Worm (Caenorhabditis elegans): ENCODE measurements around the gene mrpl-28.

mrpl-28 gene

DNA sequence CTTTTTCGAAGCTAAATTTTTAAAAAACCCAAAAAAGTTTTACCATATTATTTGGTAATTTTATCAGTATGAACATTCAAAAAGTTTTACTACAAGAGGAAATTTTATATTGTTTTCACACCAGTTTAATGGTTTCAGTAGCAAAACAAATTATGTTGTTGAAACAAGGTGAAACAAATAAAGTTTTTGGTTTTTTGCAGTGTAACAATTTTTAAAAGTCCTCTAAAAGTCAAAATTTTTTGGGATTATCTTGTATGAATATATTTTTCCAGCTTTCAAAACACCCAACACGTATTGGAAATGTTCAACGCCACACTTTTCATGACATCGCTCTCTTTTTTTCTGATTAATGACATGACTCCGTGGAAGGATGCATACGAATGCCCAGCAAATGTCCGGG is 38.9 kb downstream of the mrpl-28 start, which contains the start of gene srt-54:
TSS of gene srt-54 (plus strand) at position 301 of the 400 bp plus-strand sequence.
- no peak for TF ChIP-seq ztf-23 (GFP tag; IDR thresholded peaks at IDR 0.05)
- no peak for TF ChIP-seq ztf-29 (GFP tag; IDR thresholded peaks at IDR 0.05)
- TF ChIP-seq med-1 (GFP tag; optimal IDR thresholded peaks at IDR 0.05; ENCODE audit: insufficient read depth): no peak
- TF ChIP-seq klf-2 (GFP tag; conservative IDR thresholded peaks at IDR 0.05): no peak
- no peak for TF ChIP-seq tab-1 (GFP tag; IDR thresholded peaks at IDR 0.05)

DNA sequence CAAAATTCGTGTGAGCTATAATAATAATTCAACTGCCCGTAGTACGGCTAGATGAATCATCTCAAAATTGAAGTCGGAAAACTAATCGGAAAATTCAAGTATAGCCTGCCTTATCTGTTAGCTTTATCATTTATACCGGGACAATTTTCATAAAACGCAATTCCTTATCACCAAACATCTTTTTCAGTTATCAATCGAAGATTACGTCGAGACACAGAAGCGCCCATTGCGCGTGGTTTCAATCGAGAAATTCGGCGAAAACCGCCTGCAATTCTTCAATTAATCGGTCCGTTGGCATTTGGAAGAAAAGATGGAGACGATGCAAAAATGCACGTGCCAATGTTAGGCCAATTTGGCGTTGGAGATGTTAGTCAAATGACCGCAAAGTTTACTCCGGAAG is 43.6 kb downstream of the mrpl-28 start:
- TF ChIP-seq flt-1 (GFP tag; IDR thresholded peaks at IDR 0.05) (no peak), cog-1 (tag; optimal IDR thresholded peaks at IDR 0.05) (no peak), ref-1 (GFP tag; conservative IDR thresholded peaks at IDR 0.05) (no peak), klf-2 (GFP tag; conservative IDR thresholded peaks at IDR 0.05) (no peak), ztf-29 (GFP tag; IDR thresholded peaks at IDR 0.05) (no peak), T22C8.4 (GFP tag; IDR thresholded peaks at IDR 0.05) (no peak), tab-1 (GFP tag; IDR thresholded peaks at IDR 0.05) (no peak), med-1 (GFP tag; optimal IDR thresholded peaks at IDR 0.05; ENCODE audit: insufficient read depth) (no peak), ztf-23 (GFP tag; IDR thresholded peaks at IDR 0.05) (no peak)

DNA sequence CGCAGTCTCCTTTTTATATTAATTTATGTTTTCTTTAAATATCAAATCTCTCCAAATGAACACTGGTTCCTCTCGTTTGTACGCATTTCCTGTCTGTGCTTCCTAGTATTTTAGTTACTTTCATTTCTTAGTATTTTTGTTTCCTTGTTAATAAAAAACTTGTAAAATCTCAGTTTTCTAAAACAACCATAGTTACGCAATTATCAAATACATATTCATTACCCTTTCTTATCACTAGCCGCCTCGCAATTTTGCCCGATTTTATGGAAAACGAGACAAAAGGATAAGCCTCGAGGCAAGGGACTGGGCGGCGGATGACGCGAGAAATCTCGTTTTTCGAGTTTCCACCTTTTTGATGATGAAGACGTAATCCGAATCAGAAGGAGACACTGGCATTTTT is 44.5 kb downstream of the mrpl-28 start, which contains the start of gene C50D2.1:
TSS of gene C50D2.1 (plus strand) at position 301 of the 400 bp plus-strand sequence.
- no peak for TF ChIP-seq cog-1 (tag; optimal IDR thresholded peaks at IDR 0.05)
- no peak for TF ChIP-seq med-1 (GFP tag; optimal IDR thresholded peaks at IDR 0.05; ENCODE audit: insufficient read depth)
- no peak for TF ChIP-seq ztf-23 (GFP tag; IDR thresholded peaks at IDR 0.05)
- TF ChIP-seq ztf-29 (GFP tag; IDR thresholded peaks at IDR 0.05): no peak
- TF ChIP-seq T22C8.4 (GFP tag; IDR thresholded peaks at IDR 0.05): no peak
- TF ChIP-seq ref-1 (GFP tag; conservative IDR thresholded peaks at IDR 0.05): no peak
- no peak for TF ChIP-seq flt-1 (GFP tag; IDR thresholded peaks at IDR 0.05)
- no peak for TF ChIP-seq tab-1 (GFP tag; IDR thresholded peaks at IDR 0.05)
- no peak for TF ChIP-seq klf-2 (GFP tag; conservative IDR thresholded peaks at IDR 0.05)

DNA sequence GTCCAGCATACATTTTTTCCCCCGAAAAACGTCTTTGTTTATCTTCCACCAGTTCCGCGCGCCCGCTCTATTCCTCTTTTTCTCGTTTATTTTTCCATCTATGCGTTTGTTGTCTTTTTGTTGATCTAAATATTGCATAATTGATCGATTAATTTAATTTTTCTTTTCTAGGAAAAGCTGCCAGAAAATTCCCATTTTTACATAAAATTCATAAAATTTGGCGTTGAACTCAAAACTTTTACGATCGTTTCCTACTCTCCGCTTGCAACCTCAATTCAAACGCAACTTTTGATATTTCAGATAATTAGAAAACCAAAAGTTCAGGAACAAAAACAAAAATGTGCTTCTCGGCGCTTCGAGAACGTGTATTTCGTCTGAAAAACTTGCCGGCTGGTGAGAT is 46.9 kb downstream of the mrpl-28 start, which contains the start of gene C50D2.2:
TSS of gene C50D2.2 (plus strand) at position 301 of the 400 bp plus-strand sequence.
- no peak for TF ChIP-seq ref-1 (GFP tag; conservative IDR thresholded peaks at IDR 0.05)
- TF ChIP-seq flt-1 (GFP tag; IDR thresholded peaks at IDR 0.05): no peak
- TF ChIP-seq ztf-29 (GFP tag; IDR thresholded peaks at IDR 0.05): no peak
- no peak for TF ChIP-seq tab-1 (GFP tag; IDR thresholded peaks at IDR 0.05)
- TF ChIP-seq klf-2 (GFP tag; conservative IDR thresholded peaks at IDR 0.05): no peak
- no peak for TF ChIP-seq med-1 (GFP tag; optimal IDR thresholded peaks at IDR 0.05; ENCODE audit: insufficient read depth)
- TF ChIP-seq T22C8.4 (GFP tag; IDR thresholded peaks at IDR 0.05): no peak
- TF ChIP-seq ztf-23 (GFP tag; IDR thresholded peaks at IDR 0.05): no peak
- TF ChIP-seq cog-1 (tag; optimal IDR thresholded peaks at IDR 0.05): no peak

DNA sequence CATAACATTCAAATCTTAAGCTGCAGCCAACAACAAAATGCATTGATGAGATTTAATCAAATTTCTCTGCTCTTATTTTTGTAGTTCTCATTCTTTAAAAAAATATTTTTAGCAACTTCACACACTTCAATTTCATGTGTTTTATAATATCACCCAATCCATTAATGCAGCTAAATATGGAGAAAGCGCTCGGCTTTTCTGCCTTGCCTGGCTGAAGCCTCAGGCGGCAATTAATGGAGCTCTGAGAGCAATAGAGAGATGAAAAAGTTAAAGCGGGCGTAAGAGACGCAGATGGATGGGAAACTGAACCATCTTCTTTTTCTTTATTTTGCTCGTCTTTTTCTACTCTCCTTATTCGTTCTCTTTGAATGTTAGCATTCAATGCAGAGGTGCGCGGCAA is 48.1 kb downstream of the mrpl-28 start:
- TF ChIP-seq ref-1 (GFP tag; conservative IDR thresholded peaks at IDR 0.05) (no peak), flt-1 (GFP tag; IDR thresholded peaks at IDR 0.05) (no peak), ztf-23 (GFP tag; IDR thresholded peaks at IDR 0.05) (no peak), cog-1 (tag; optimal IDR thresholded peaks at IDR 0.05) (no peak), tab-1 (GFP tag; IDR thresholded peaks at IDR 0.05) (no peak), ztf-29 (GFP tag; IDR thresholded peaks at IDR 0.05) (no peak), med-1 (GFP tag; optimal IDR thresholded peaks at IDR 0.05; ENCODE audit: insufficient read depth) (no peak), T22C8.4 (GFP tag; IDR thresholded peaks at IDR 0.05) (no peak), klf-2 (GFP tag; conservative IDR thresholded peaks at IDR 0.05) (no peak)

DNA sequence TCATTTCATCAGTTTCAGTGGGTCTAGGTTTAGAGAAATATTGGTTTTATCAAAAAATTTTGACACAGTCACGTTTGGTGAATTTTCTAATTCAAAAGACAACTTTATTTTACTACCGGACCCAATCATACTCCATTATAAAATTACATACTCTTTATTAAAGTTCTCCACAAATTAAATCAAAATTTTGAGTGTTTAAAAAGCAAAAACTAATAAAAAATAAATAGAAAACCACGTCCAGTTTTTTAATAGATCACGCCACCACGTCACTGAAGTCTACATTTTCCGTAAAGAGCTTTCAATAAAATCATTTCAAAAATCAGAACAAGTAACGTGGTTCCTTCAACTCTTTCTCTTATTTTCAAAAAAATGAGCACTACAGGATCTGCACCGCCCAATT is 49.9 kb downstream of the mrpl-28 start, which contains the start of gene txt-1:
TSS of gene txt-1 (plus strand) at position 301 of the 400 bp plus-strand sequence.
- TF ChIP-seq T22C8.4 (GFP tag; IDR thresholded peaks at IDR 0.05) (no peak), ztf-23 (GFP tag; IDR thresholded peaks at IDR 0.05) (no peak), flt-1 (GFP tag; IDR thresholded peaks at IDR 0.05) (no peak), ztf-29 (GFP tag; IDR thresholded peaks at IDR 0.05) (no peak)

DNA sequence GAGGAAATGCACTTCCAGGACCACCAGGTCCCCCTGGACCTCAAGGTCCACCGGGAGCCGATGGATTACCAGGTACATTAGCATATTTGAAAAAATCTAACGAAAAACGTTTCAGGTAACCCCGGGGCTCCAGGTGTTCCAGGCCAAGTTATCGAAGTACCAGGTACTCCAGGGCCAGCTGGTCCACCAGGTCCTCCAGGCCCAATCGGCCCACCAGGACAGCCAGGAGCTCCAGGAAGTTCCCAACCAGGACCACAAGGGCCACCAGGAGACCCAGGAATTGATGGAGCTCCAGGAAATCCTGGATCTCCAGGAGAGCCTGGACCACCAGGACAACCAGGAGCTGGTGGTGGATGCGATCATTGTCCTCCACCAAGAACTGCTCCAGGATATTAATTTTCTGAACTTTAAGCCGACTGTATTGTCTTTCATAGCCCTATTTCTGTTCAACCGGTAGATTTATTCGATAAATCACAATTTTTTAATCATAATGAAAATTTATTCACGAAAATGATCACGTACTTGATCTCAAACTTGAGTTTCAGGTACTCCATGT is 50.4 kb downstream of the mrpl-28 start:
- TF ChIP-seq ztf-29 (GFP tag; IDR thresholded peaks at IDR 0.05) (no peak), ref-1 (GFP tag; conservative IDR thresholded peaks at IDR 0.05) (no peak)

All from whole organism, midembryonic.